Fruit fly (Drosophila melanogaster) whole organism, prepupa: ENCODE data around the gene LSm7.

Experiments
- Blimp-1 ChIP-seq: fragments of 200-800 bp; sonication (Bioruptor generic); optimal IDR thresholded peaks from 3 replicates; lab custom pipeline; 2017; ENCODE audit warnings: missing biosample characterization, missing genetic modification characterization, mild to moderate bottlenecking, moderate library complexity, missing genetic modification reagents
- CG10631 ChIP-seq: fragments of 200-800 bp; sonication (Bioruptor generic); optimal IDR thresholded peaks from 2 replicates; lab custom pipeline; 2016; ENCODE audit warnings: missing biosample characterization, missing genetic modification characterization
- CG11762 ChIP-seq: fragments of 200-800 bp; sonication (Bioruptor generic); optimal IDR thresholded peaks from 3 replicates; lab custom pipeline; 2016; ENCODE audit warnings: missing biosample characterization, missing genetic modification characterization; ENCODE audit not compliant: insufficient read depth
- CG11902 ChIP-seq: fragments of 200-800 bp; sonication (Bioruptor generic); optimal IDR thresholded peaks from 3 replicates; lab custom pipeline; 2016; ENCODE audit warnings: missing biosample characterization, missing genetic modification characterization
- CG15336 ChIP-seq: fragments of 200-800 bp; sonication (Bioruptor generic); IDR thresholded peaks from 2 replicates; pipeline ENCODE4 v1.3.6; 2022; ENCODE audit warnings: missing biosample characterization, missing genetic modification characterization
- CG1621 ChIP-seq: fragments of 200-800 bp; sonication (Bioruptor generic); optimal IDR thresholded peaks from 3 replicates; lab custom pipeline; 2018; ENCODE audit warnings: missing biosample characterization, mild to moderate bottlenecking, missing genetic modification characterization
- CG16779 ChIP-seq: fragments of 200-800 bp; sonication (Bioruptor generic); optimal IDR thresholded peaks from 3 replicates; lab custom pipeline; 2017; ENCODE audit warnings: missing biosample characterization, mild to moderate bottlenecking, missing genetic modification characterization
- CG31627 ChIP-seq: fragments of 200-800 bp; sonication (Bioruptor generic); optimal IDR thresholded peaks from 3 replicates; lab custom pipeline; 2016; ENCODE audit warnings: missing biosample characterization, missing genetic modification characterization
- CG34406 ChIP-seq: fragments of 200-800 bp; sonication (Bioruptor generic); optimal IDR thresholded peaks from 3 replicates; lab custom pipeline; 2016; ENCODE audit warnings: missing biosample characterization, missing genetic modification characterization
- CG3919 ChIP-seq: fragments of 200-800 bp; sonication (Bioruptor generic); optimal IDR thresholded peaks from 3 replicates; lab custom pipeline; 2016; ENCODE audit warnings: missing biosample characterization, missing genetic modification characterization
- CG4318 ChIP-seq: fragments of 200-800 bp; sonication (Bioruptor generic); optimal IDR thresholded peaks from 3 replicates; lab custom pipeline; 2017; ENCODE audit warnings: missing biosample characterization, mild to moderate bottlenecking, missing genetic modification characterization
- CG6163 ChIP-seq: fragments of 200-800 bp; sonication (Bioruptor generic); IDR thresholded peaks from 3 replicates; pipeline ENCODE4 v1.3.6; 2022; ENCODE audit warnings: missing biosample characterization, missing genetic modification characterization
- CG6276 ChIP-seq: fragments of 200-800 bp; sonication (Bioruptor generic); optimal IDR thresholded peaks from 2 replicates; lab custom pipeline; 2017; ENCODE audit warnings: missing biosample characterization, mild to moderate bottlenecking, missing genetic modification characterization
- CG6792 ChIP-seq: fragments of 200-800 bp; sonication (Bioruptor generic); optimal IDR thresholded peaks from 3 replicates; lab custom pipeline; 2016; ENCODE audit warnings: missing biosample characterization, missing genetic modification characterization
- CG6808 ChIP-seq: fragments of 200-800 bp; sonication (Bioruptor generic); optimal IDR thresholded peaks from 3 replicates; lab custom pipeline; 2017; ENCODE audit warnings: missing biosample characterization, missing genetic modification characterization, mild to moderate bottlenecking, moderate library complexity, missing genetic modification reagents
- CG6854 ChIP-seq: fragments of 200-800 bp; sonication (Bioruptor generic); optimal IDR thresholded peaks from 2 replicates; lab custom pipeline; 2017; ENCODE audit warnings: missing biosample characterization, mild to moderate bottlenecking, missing genetic modification characterization
- CG9139 ChIP-seq: fragments of 200-800 bp; sonication (Bioruptor generic); optimal IDR thresholded peaks from 3 replicates; lab custom pipeline; 2017; ENCODE audit warnings: missing biosample characterization, mild to moderate bottlenecking, missing genetic modification characterization
- Eip75B ChIP-seq: fragments of 200-800 bp; sonication (Bioruptor generic); optimal IDR thresholded peaks from 3 replicates; lab custom pipeline; 2016; ENCODE audit warnings: missing biosample characterization, missing genetic modification characterization
- Eip78C ChIP-seq: fragments of 200-800 bp; sonication (Bioruptor generic); peaks from one replicate; lab custom pipeline; 2016; ENCODE audit warnings: missing biosample characterization, missing genetic modification characterization
- Ets96B ChIP-seq: fragments of 200-800 bp; optimal IDR thresholded peaks from 2 replicates; lab custom pipeline; 2019; ENCODE audit warnings: missing biosample characterization, mild to moderate bottlenecking, missing genetic modification characterization, moderate library complexity
- Hr38 ChIP-seq: sonication (Bioruptor generic); optimal IDR thresholded peaks from 2 replicates; lab custom pipeline; 2016; ENCODE audit warnings: missing biosample characterization, missing genetic modification characterization
- Met ChIP-seq: fragments of 200-800 bp; sonication (Bioruptor generic); optimal IDR thresholded peaks from 3 replicates; lab custom pipeline; 2016; ENCODE audit warnings: missing biosample characterization, missing genetic modification characterization
- Smox ChIP-seq: fragments of 200-800 bp; sonication (Bioruptor generic); optimal IDR thresholded peaks from 3 replicates; lab custom pipeline; 2016; ENCODE audit warnings: missing biosample characterization, missing genetic modification characterization
- Sox102F ChIP-seq: fragments of 200-800 bp; sonication (Bioruptor generic); optimal IDR thresholded peaks from 2 replicates; lab custom pipeline; 2016; ENCODE audit warnings: missing biosample characterization, mild to moderate bottlenecking, missing genetic modification characterization
- Sox14 ChIP-seq: fragments of 200-800 bp; sonication (Bioruptor generic); optimal IDR thresholded peaks from 3 replicates; lab custom pipeline; 2016; ENCODE audit warnings: missing biosample characterization, missing genetic modification characterization
- acj6 ChIP-seq: fragments of 200-800 bp; sonication (Bioruptor generic); optimal IDR thresholded peaks from 3 replicates; lab custom pipeline; 2016; ENCODE audit warnings: missing biosample characterization, missing genetic modification characterization
- eg ChIP-seq: fragments of 200-800 bp; sonication (Bioruptor generic); IDR thresholded peaks from 3 replicates; pipeline ENCODE4 v1.3.6; 2022; ENCODE audit warnings: missing biosample characterization, missing genetic modification characterization
- esn ChIP-seq: fragments of 200-800 bp; sonication (Bioruptor generic); optimal IDR thresholded peaks from 2 replicates; lab custom pipeline; 2016; ENCODE audit warnings: missing biosample characterization, mild to moderate bottlenecking, missing genetic modification characterization, moderate library complexity
- fd59A ChIP-seq: fragments of 200-800 bp; sonication (Bioruptor generic); optimal IDR thresholded peaks from 2 replicates; lab custom pipeline; 2017; ENCODE audit warnings: missing biosample characterization, mild to moderate bottlenecking, missing genetic modification characterization, missing genetic modification reagents
- fd85E ChIP-seq: fragments of 200-800 bp; sonication (Bioruptor generic); optimal IDR thresholded peaks from 3 replicates; lab custom pipeline; 2016; ENCODE audit warnings: missing biosample characterization, missing genetic modification characterization
- fkh ChIP-seq: fragments of 200-800 bp; sonication (Bioruptor generic); optimal IDR thresholded peaks from 3 replicates; lab custom pipeline; 2017; ENCODE audit warnings: missing biosample characterization, mild to moderate bottlenecking, missing genetic modification characterization, moderate library complexity
- lz ChIP-seq: fragments of 200-800 bp; sonication (Bioruptor generic); optimal IDR thresholded peaks from 3 replicates; lab custom pipeline; 2016; ENCODE audit warnings: missing biosample characterization, missing genetic modification characterization
- net ChIP-seq: fragments of 200-800 bp; sonication (Bioruptor generic); optimal IDR thresholded peaks from 3 replicates; lab custom pipeline; 2016; ENCODE audit warnings: missing biosample characterization, missing genetic modification characterization
- pdm3 ChIP-seq: fragments of 200-800 bp; sonication (Bioruptor generic); optimal IDR thresholded peaks from 3 replicates; lab custom pipeline; 2016; ENCODE audit warnings: missing biosample characterization, missing genetic modification characterization
- salr ChIP-seq, 2 experiments: fragments of 200-800 bp; sonication (Bioruptor generic); optimal IDR thresholded peaks; 3 replicates each; lab custom pipeline; 2016 to 2018; ENCODE audit warnings: missing biosample characterization in 2 of 2, missing genetic modification characterization in 2 of 2, mild to moderate bottlenecking in 1 of 2
- spab ChIP-seq: fragments of 200-800 bp; sonication (Bioruptor generic); optimal IDR thresholded peaks from 2 replicates; lab custom pipeline; 2017; ENCODE audit warnings: missing biosample characterization, mild to moderate bottlenecking, missing genetic modification characterization, missing genetic modification reagents
- svp ChIP-seq: fragments of 200-800 bp; sonication (Bioruptor generic); peaks from one replicate; lab custom pipeline; 2016; ENCODE audit warnings: missing biosample characterization, missing genetic modification characterization
- topi ChIP-seq: fragments of 200-800 bp; sonication (Bioruptor generic); optimal IDR thresholded peaks from 3 replicates; lab custom pipeline; 2016; ENCODE audit warnings: missing biosample characterization, missing genetic modification characterization
- vri ChIP-seq: fragments of 200-800 bp; sonication (Bioruptor generic); optimal IDR thresholded peaks from 3 replicates; lab custom pipeline; 2016; ENCODE audit warnings: missing biosample characterization, mild to moderate bottlenecking, missing genetic modification characterization

Gene LSm7

DNA sequence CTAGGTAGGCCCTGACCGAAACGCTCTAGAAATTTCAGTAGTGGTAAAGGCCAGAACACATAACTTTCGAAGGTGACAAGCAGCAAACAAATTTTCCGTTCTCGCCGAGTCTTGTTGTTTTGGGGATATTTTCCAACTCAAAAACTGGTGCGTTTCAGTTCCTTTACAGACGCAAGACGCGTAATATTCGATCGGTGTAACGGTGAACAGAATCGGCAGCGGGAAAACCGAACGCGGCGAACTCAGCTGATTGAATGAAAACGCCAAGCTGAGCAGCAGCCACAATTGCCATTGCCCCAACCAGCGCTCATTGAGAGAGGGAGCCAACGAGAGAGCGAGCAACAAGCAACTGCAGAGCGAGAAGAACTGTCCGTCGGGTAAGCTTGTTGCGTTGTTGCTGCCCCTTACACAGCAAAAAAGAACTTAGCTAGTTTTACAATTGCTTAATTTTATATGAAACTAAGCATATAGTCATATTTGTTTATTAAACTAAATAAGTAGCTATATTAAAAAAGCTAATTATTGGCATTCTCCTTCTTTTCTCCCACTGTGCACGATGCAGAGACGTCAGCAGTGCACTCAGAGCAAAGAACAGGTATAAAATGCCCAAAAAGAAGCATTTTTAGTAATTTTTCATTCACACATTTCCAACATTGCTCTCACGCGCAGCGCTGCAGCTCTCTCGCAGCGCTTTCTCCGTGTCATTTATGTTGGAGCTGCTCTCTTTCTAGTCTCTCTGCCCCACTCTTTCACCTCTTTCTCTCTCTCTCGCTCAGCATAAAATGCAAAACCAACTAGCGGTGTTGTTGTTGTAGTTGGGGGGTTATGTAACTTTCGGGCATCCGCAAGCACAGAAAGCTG is 26.8 kb downstream of the LSm7 start, which contains the start of the genes Cyt-c-d and CG31808 (continued):
- TF ChIP-seq CG11762 (GFP tag; lab: Kevin White, UChicago) (peak; percentile 95), Sox102F (GFP tag; lab: Kevin White, UChicago) (peak; percentile 97), CG9139 (GFP tag; lab: Kevin White, UChicago) (peak; percentile 84), acj6 (peak; percentile 98), lz (GFP tag; lab: Kevin White, UChicago) (peak; percentile 97), eg (GFP tag; lab: Robert Waterston, UW) (peak; percentile 99), CG6854 (GFP tag; lab: Kevin White, UChicago) (peak; percentile 93), topi (GFP tag; lab: Kevin White, UChicago) (peak; percentile 97), CG6792 (GFP tag; lab: Kevin White, UChicago) (peak; percentile 97), svp (peak; percentile 98), CG10631 (GFP tag; lab: Kevin White, UChicago) (peak; percentile 97), Sox14 (peak; percentile 97), CG6808 (GFP tag; lab: Kevin White, UChicago) (peak; percentile 92), esn (GFP tag; lab: Kevin White, UChicago) (peak; percentile 98), vri (peak; percentile 95), CG4318 (GFP tag; lab: Kevin White, UChicago) (peak; percentile 98), salr (GFP tag; optimal IDR thresholded peaks at IDR 0.05; lab: Kevin White, UChicago) (peak; percentile 82 to 98), Blimp-1 (GFP tag; lab: Kevin White, UChicago) (peak; percentile 85), fkh (GFP tag; lab: Kevin White, UChicago) (peak; percentile 61), CG31627 (GFP tag; lab: Kevin White, UChicago) (peak; percentile 95), CG6276 (peak; percentile 99), Eip75B (GFP tag; lab: Kevin White, UChicago) (peak; percentile 96), net (GFP tag; lab: Kevin White, UChicago) (peak; percentile 98), CG34406 (peak; percentile 96), fd85E (GFP tag; lab: Kevin White, UChicago) (peak; percentile 93), Hr38 (peak; percentile 42), CG11902 (peak; percentile 90), CG6163 (GFP tag; lab: Robert Waterston, UW) (peak; percentile 99), CG1621 (tag; lab: Kevin White, UChicago) (peak; percentile 92), CG3919 (GFP tag; lab: Kevin White, UChicago) (peak; percentile 99), fd59A (GFP tag; lab: Kevin White, UChicago) (peak; percentile 90)

DNA sequence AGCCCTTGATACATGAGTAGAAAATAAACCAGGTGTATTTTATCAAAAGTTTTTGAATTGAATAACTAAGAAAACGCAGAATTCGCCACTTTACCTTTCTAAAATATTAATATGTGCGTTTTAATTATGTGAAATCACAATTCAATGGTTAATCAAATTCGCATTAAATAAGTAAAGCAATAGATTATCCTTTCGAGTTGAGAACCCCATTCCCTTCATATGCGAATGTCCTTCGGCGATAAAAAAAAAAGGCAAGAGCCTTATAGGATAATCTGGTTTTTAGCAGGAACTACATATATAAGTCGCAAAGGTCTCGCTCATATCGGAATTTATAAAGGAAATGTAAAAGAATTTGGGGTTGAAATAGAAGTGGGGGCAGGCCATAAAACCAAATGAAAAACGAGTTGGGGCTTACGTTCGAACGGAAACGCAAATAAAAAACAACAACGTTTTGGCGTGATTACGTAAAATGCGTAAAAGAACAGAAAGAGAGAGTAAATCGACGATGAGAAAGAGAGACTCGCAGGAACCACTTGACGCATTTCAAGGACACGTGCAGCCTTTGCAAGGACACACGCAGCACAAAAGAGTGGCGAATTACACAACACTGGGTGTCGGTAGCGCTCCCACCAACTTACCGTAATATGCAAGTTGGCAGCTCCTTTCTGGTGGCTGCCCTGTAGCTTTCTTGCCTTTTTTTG is 27.6 kb downstream of the LSm7 start:
- TF ChIP-seq CG6163 (GFP tag; lab: Robert Waterston, UW) (no peak), Eip78C (GFP tag; lab: Kevin White, UChicago) (no peak), pdm3 (GFP tag; lab: Kevin White, UChicago) (no peak), Met (GFP tag; lab: Kevin White, UChicago) (no peak), spab (GFP tag; lab: Kevin White, UChicago) (no peak), Smox (GFP tag; lab: Kevin White, UChicago) (no peak), Ets96B (tag; lab: Kevin White, UChicago) (no peak), CG15336 (GFP tag; lab: Robert Waterston, UW) (no peak), Blimp-1 (GFP tag; lab: Kevin White, UChicago) (no peak), salr (GFP tag; optimal IDR thresholded peaks at IDR 0.05; lab: Kevin White, UChicago) (no peak), CG11902 (no peak), CG16779 (tag; lab: Kevin White, UChicago) (no peak), topi (GFP tag; lab: Kevin White, UChicago) (no peak)
